Fruit fly (Drosophila melanogaster) whole organism, wandering third instar larva: Measurements from ENCODE around the gene CG12112.

Source experiments
- Abd-B ChIP-seq: fragments of >200 bp; optimal IDR thresholded peaks from 2 replicates; lab custom pipeline; 2017; ENCODE audit warnings: missing biosample characterization, missing genetic modification characterization
- CG32264 ChIP-seq: fragments of 200-800 bp; sonication (Bioruptor generic); optimal IDR thresholded peaks from 2 replicates; lab custom pipeline; 2016; ENCODE audit warnings: missing biosample characterization, missing genetic modification characterization
- CG9705 ChIP-seq: fragments of 200-800 bp; sonication (Bioruptor generic); optimal IDR thresholded peaks from 2 replicates; lab custom pipeline; 2018; ENCODE audit warnings: missing biosample characterization, mild to moderate bottlenecking, missing genetic modification characterization
- CrebA ChIP-seq: fragments of 200-800 bp; sonication (Bioruptor generic); optimal IDR thresholded peaks from 2 replicates; lab custom pipeline; 2016; ENCODE audit warnings: missing biosample characterization, mild to moderate bottlenecking, missing genetic modification characterization, borderline replicate concordance
- Dfd ChIP-seq: fragments of >200 bp; optimal IDR thresholded peaks from 2 replicates; lab custom pipeline; 2017; ENCODE audit warnings: missing biosample characterization, missing genetic modification characterization
- Dif ChIP-seq: fragments of 200-275, 200-300 bp; sonication (Bioruptor generic); optimal IDR thresholded peaks from 2 replicates; lab custom pipeline; 2018; ENCODE audit warnings: missing biosample characterization, missing genetic modification characterization; ENCODE audit not compliant: partially characterized antibody
- GATAd ChIP-seq: sonication (Bioruptor generic); optimal IDR thresholded peaks from 2 replicates; lab custom pipeline; 2016; ENCODE audit warnings: missing biosample characterization, missing genetic modification characterization
- HLH106 ChIP-seq: fragments of 200-800 bp; optimal IDR thresholded peaks from 3 replicates; lab custom pipeline; 2019; ENCODE audit warnings: missing biosample characterization, mild to moderate bottlenecking, missing genetic modification characterization, moderate library complexity
- Hnf4 ChIP-seq: fragments of 200-800 bp; sonication (Bioruptor generic); optimal IDR thresholded peaks from 2 replicates; lab custom pipeline; 2016; ENCODE audit warnings: missing biosample characterization, mild to moderate bottlenecking, missing genetic modification characterization
- Hr78 ChIP-seq: fragments of >200 bp; optimal IDR thresholded peaks from 2 replicates; lab custom pipeline; 2017; ENCODE audit warnings: missing biosample characterization, missing genetic modification characterization
- Hr83 ChIP-seq: fragments of 200-300 bp; sonication (Bioruptor generic); optimal IDR thresholded peaks from 2 replicates; lab custom pipeline; 2016; ENCODE audit warnings: missing biosample characterization, mild to moderate bottlenecking, missing genetic modification characterization, moderate library complexity; ENCODE audit not compliant: poor library complexity, severe bottlenecking
- Jra ChIP-seq: sonication (Bioruptor generic); optimal IDR thresholded peaks from 2 replicates; lab custom pipeline; 2016; ENCODE audit warnings: missing biosample characterization, missing genetic modification characterization
- Mio ChIP-seq: sonication (Bioruptor generic); optimal IDR thresholded peaks from 2 replicates; lab custom pipeline; 2016; ENCODE audit warnings: missing biosample characterization, missing genetic modification characterization
- Myc ChIP-seq: fragments of >200 bp; optimal IDR thresholded peaks from 2 replicates; lab custom pipeline; 2017
- N ChIP-seq: fragments of >200 bp; optimal IDR thresholded peaks from 2 replicates; lab custom pipeline; 2018; ENCODE audit warnings: missing biosample characterization, missing external identifiers, missing genetic modification characterization
- OdsH ChIP-seq: fragments of 200-800 bp; sonication (Bioruptor generic); optimal IDR thresholded peaks from 2 replicates; lab custom pipeline; 2016; ENCODE audit warnings: missing biosample characterization, mild to moderate bottlenecking, missing genetic modification characterization
- Rel ChIP-seq, 2 experiments: fragments of 200-800 bp; sonication (Bioruptor generic) in 1 of 2; optimal IDR thresholded peaks; 2 replicates in 1 of 2; 3 replicates in 1 of 2; lab custom pipeline; 2016 to 2019; ENCODE audit warnings: mild to moderate bottlenecking in 2 of 2, missing biosample characterization in 2 of 2, missing genetic modification characterization in 2 of 2, moderate library complexity in 1 of 2
- Vsx2 ChIP-seq: fragments of 200-300, 225-300 bp; sonication (Bioruptor generic); optimal IDR thresholded peaks from 2 replicates; lab custom pipeline; 2018; ENCODE audit warnings: missing biosample characterization, missing genetic modification characterization; ENCODE audit not compliant: partially characterized antibody
- br ChIP-seq: fragments of 200-800 bp; sonication (Bioruptor generic); optimal IDR thresholded peaks from 2 replicates; lab custom pipeline; 2016; ENCODE audit warnings: missing biosample characterization, missing genetic modification characterization
- brk ChIP-seq: fragments of 200-800 bp; sonication (Bioruptor generic); optimal IDR thresholded peaks from 2 replicates; lab custom pipeline; 2016; ENCODE audit warnings: missing biosample characterization, mild to moderate bottlenecking, missing genetic modification characterization
- dl ChIP-seq, 2 experiments: fragments of 175-275, 200-275 bp in 1 of 2; fragments of 200-275 bp in 1 of 2; sonication (Bioruptor generic); optimal IDR thresholded peaks; lab custom pipeline; 2018; ENCODE audit warnings: mild to moderate bottlenecking in 2 of 2, missing biosample characterization in 2 of 2, missing genetic modification characterization in 2 of 2, moderate library complexity in 2 of 2; ENCODE audit not compliant: partially characterized antibody in 2 of 2, insufficient read depth in 1 of 2
- dsf ChIP-seq: sonication (Bioruptor generic); optimal IDR thresholded peaks from 2 replicates; lab custom pipeline; 2016; ENCODE audit warnings: missing biosample characterization, missing genetic modification characterization, borderline replicate concordance
- ey ChIP-seq: fragments of 200-800 bp; sonication (Bioruptor generic); optimal IDR thresholded peaks from 2 replicates; lab custom pipeline; 2016; ENCODE audit warnings: missing biosample characterization, missing genetic modification characterization
- foxo ChIP-seq, 2 experiments: fragments of 200-800 bp; sonication (Bioruptor generic); optimal IDR thresholded peaks; 2 replicates in 1 of 2; 3 replicates in 1 of 2; lab custom pipeline; 2016 to 2017; ENCODE audit warnings: missing biosample characterization in 2 of 2, missing genetic modification characterization in 2 of 2
- fru ChIP-seq: fragments of 200-800 bp; sonication (Bioruptor generic); optimal IDR thresholded peaks from 3 replicates; lab custom pipeline; 2016; ENCODE audit warnings: missing biosample characterization, mild to moderate bottlenecking, missing genetic modification characterization
- h ChIP-seq: fragments of 200-800 bp; sonication (Bioruptor generic); optimal IDR thresholded peaks from 3 replicates; lab custom pipeline; 2016; ENCODE audit warnings: missing biosample characterization, mild to moderate bottlenecking, missing genetic modification characterization
- jim ChIP-seq: fragments of 175-275, 200-325 bp; sonication (Bioruptor generic); optimal IDR thresholded peaks from 2 replicates; lab custom pipeline; 2016; ENCODE audit warnings: missing biosample characterization, mild to moderate bottlenecking, missing genetic modification characterization
- lola ChIP-seq: fragments of >200 bp; optimal IDR thresholded peaks from 2 replicates; lab custom pipeline; 2017; ENCODE audit warnings: missing biosample characterization, missing genetic modification characterization
- pan ChIP-seq: fragments of >200 bp; optimal IDR thresholded peaks from 2 replicates; lab custom pipeline; 2017
- psq ChIP-seq: fragments of 200-800 bp; sonication (Bioruptor generic); optimal IDR thresholded peaks from 3 replicates; lab custom pipeline; 2017; ENCODE audit warnings: missing biosample characterization, mild to moderate bottlenecking, missing genetic modification characterization, moderate library complexity
- rgr ChIP-seq: fragments of 200-800 bp; sonication (Bioruptor generic); optimal IDR thresholded peaks from 3 replicates; lab custom pipeline; 2016; ENCODE audit warnings: missing biosample characterization, mild to moderate bottlenecking, missing genetic modification characterization
- sage ChIP-seq: fragments of 200-800 bp; sonication (Bioruptor generic); optimal IDR thresholded peaks from 2 replicates; lab custom pipeline; 2016; ENCODE audit warnings: missing biosample characterization, mild to moderate bottlenecking, missing genetic modification characterization
- tai ChIP-seq: sonication (Bioruptor generic); optimal IDR thresholded peaks from 2 replicates; lab custom pipeline; 2016; ENCODE audit warnings: missing biosample characterization, missing genetic modification characterization
- usp ChIP-seq: fragments of >200 bp; optimal IDR thresholded peaks from 2 replicates; lab custom pipeline; 2017; ENCODE audit warnings: missing biosample characterization, missing genetic modification characterization
- woc ChIP-seq: sonication (Bioruptor generic); optimal IDR thresholded peaks from 2 replicates; lab custom pipeline; 2016; ENCODE audit warnings: missing biosample characterization, mild to moderate bottlenecking, missing genetic modification characterization

The CG12112 gene

dm6 chrX:8560087-8560999, at the start of gene CG12112, which contains the start of gene Trf4-1:
Gene CG12112, minus strand, starts transcription at chrX:8560192.
Gene Trf4-1, plus strand, starts transcription at chrX:8560322.
- TF ChIP-seq jim (GFP tag; lab: Kevin White, UChicago) = no peak
- TF ChIP-seq Hnf4 = peak; percentile 71
- peak in 1 of 2 experiments; percentile 15 for TF ChIP-seq dl (GFP tag; optimal IDR thresholded peaks at IDR 0.05; lab: Kevin White, UChicago; ENCODE audit: insufficient read depth in 1 of 2, partially characterized antibody in 2 of 2)
- no peak for TF ChIP-seq CG9705 (GFP tag; lab: Kevin White, UChicago)
- no peak for TF ChIP-seq sage (GFP tag; lab: Kevin White, UChicago)
- no peak for TF ChIP-seq pan (lab: Kevin White, UChicago)
- TF ChIP-seq Dfd (GFP tag; lab: Kevin White, UChicago) = no peak
- TF ChIP-seq Jra (GFP tag; lab: Kevin White, UChicago) = peak; percentile 66
- no peak for TF ChIP-seq lola
- TF ChIP-seq HLH106 (tag; lab: Kevin White, UChicago) = peak; percentile 40
- peak; percentile 35 for TF ChIP-seq brk (GFP tag; lab: Kevin White, UChicago)
- peak in 1 of 2 experiments; percentile 58 for TF ChIP-seq foxo (GFP tag; optimal IDR thresholded peaks at IDR 0.05; lab: Kevin White, UChicago)
- no peak for TF ChIP-seq usp
- TF ChIP-seq ey (GFP tag; lab: Kevin White, UChicago) = peak; percentile 24
- TF ChIP-seq tai (GFP tag; lab: Kevin White, UChicago) = no peak
- no peak for TF ChIP-seq Rel (GFP tag; optimal IDR thresholded peaks at IDR 0.05; lab: Kevin White, UChicago)
- TF ChIP-seq Rel (tag; optimal IDR thresholded peaks at IDR 0.05; lab: Kevin White, UChicago) = peak; percentile 59
- TF ChIP-seq Myc (lab: Kevin White, UChicago) = peak; percentile 49
- TF ChIP-seq rgr = peak; percentile 26
- no peak for TF ChIP-seq CrebA
- no peak for TF ChIP-seq Vsx2 (GFP tag; lab: Kevin White, UChicago)
- peak; percentile 35 for TF ChIP-seq fru
- TF ChIP-seq woc (GFP tag; lab: Kevin White, UChicago) = peak; percentile 75
- TF ChIP-seq h (GFP tag; lab: Kevin White, UChicago) = peak; percentile 31
- no peak for TF ChIP-seq CG32264
- TF ChIP-seq N = no peak
- TF ChIP-seq GATAd (GFP tag; lab: Kevin White, UChicago) = no peak
- no peak for TF ChIP-seq Abd-B (GFP tag; lab: Kevin White, UChicago)
- peak; percentile 27 for TF ChIP-seq Dif (GFP tag; lab: Kevin White, UChicago)
- TF ChIP-seq Hr78 (GFP tag; lab: Kevin White, UChicago) = no peak
- peak; percentile 2 for TF ChIP-seq OdsH (GFP tag; lab: Kevin White, UChicago)
- TF ChIP-seq psq (GFP tag; lab: Kevin White, UChicago) = peak; percentile 37
- TF ChIP-seq br (GFP tag; lab: Kevin White, UChicago) = peak; percentile 35
- TF ChIP-seq Mio = no peak
- TF ChIP-seq Hr83 (GFP tag; lab: Kevin White, UChicago) = peak; percentile 32
- TF ChIP-seq, all 38 proteins: peak for 18

dm6 chrX:8607902-8608301, 47.9 kb upstream of the CG12112 start:
- TF ChIP-seq CrebA (no peak), brk (GFP tag; lab: Kevin White, UChicago) (no peak), usp (no peak), GATAd (GFP tag; lab: Kevin White, UChicago) (no peak), foxo (GFP tag; optimal IDR thresholded peaks at IDR 0.05; lab: Kevin White, UChicago) (no peak), dsf (GFP tag; lab: Kevin White, UChicago) (no peak), CG32264 (no peak), CG9705 (GFP tag; lab: Kevin White, UChicago) (no peak), lola (no peak), Dif (GFP tag; lab: Kevin White, UChicago) (no peak), psq (GFP tag; lab: Kevin White, UChicago) (no peak), Abd-B (GFP tag; lab: Kevin White, UChicago) (no peak), N (no peak), fru (no peak)
- TF ChIP-seq, all 38 proteins: peak for 0
